Worm (Caenorhabditis elegans) whole organism, mixed stage, embryonic: Measurements from ENCODE around the gene mct-6.

Experiments
- lsy-2 ChIP-seq: fragments of 150-350 bp; optimal IDR thresholded peaks from 2 replicates; lab custom pipeline; 2014; ENCODE audit warnings: missing biosample characterization, missing genetic modification characterization
- mab-5 ChIP-seq: fragments of 150-350 bp; optimal IDR thresholded peaks from 2 replicates; lab custom pipeline; 2014; ENCODE audit warnings: missing biosample characterization, missing genetic modification characterization
- nhr-12 ChIP-seq: fragments of 150-350 bp; optimal IDR thresholded peaks from 2 replicates; lab custom pipeline; 2014; ENCODE audit warnings: missing biosample characterization, missing genetic modification characterization
- pha-4 ChIP-seq: fragments of 150-350 bp; optimal IDR thresholded peaks from 2 replicates; lab custom pipeline; 2018; ENCODE audit warnings: missing biosample characterization, missing genetic modification reagents, missing genetic modification characterization
- unc-62 ChIP-seq: fragments of 150-350 bp; optimal IDR thresholded peaks from 2 replicates; lab custom pipeline; 2014; ENCODE audit warnings: missing biosample characterization, missing genetic modification reagents, missing genetic modification characterization
- ztf-11 ChIP-seq: fragments of 150-350 bp; optimal IDR thresholded peaks from 2 replicates; lab custom pipeline; 2014; ENCODE audit warnings: missing biosample characterization, missing genetic modification characterization

DNA sequence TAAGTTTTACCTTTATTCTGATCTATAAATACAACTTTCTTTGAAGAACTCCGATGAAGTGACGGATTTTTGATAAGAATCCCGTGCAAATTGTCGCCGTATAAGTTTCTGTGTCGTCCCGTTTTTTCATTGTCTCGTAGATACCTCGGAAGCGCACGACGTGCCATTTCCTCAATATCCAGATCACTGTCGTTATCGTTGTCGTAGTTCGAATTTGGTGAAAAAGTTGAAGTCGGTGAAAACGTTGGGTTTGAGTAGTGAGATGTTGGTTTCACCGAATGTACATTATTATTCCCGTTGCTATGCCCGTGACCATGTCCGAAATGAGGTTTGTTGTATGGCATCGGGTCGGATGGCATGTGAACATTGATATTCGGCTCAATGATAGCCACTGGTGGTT is 39.4 kb upstream of the mct-6 start:
- TF ChIP-seq lsy-2 (no peak), unc-62 (no peak), ztf-11 (tag; lab: Kevin White, UChicago) (no peak), mab-5 (tag; lab: Kevin White, UChicago) (no peak), pha-4 (tag; lab: Kevin White, UChicago) (no peak), nhr-12 (tag; lab: Kevin White, UChicago) (no peak)
